Worm (Caenorhabditis elegans): ENCODE measurements around the gene C24D10.5.

The C24D10.5 gene

DNA sequence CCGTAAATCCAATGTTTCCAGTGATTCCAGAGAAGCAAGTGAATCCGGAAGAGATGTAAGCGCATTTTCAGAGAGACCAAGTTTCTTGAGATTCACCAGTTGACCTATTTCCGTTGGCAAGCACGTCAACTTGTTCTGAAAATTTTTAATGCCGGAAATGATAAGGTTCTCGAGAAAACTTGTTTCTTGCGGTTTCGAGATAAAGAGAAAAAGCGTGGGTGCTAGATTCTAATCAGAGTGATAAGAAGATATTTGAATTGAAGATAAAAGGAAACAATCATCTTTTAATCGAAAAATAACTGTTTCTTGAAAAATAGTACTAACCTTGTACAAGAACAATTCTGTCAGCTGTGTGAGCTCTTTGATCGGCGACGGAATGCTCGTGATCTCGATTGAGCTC is 18.1 kb upstream of the C24D10.5 start:
- TF ChIP-seq ztf-18 (tag; optimal IDR thresholded peaks at IDR 0.05) (no peak), ztf-22 (GFP tag; optimal IDR thresholded peaks at IDR 0.05) (no peak), T07F8.4 (tag; optimal IDR thresholded peaks at IDR 0.05) (no peak), tbp1 (GFP tag; optimal IDR thresholded peaks at IDR 0.05) (no peak), madf-8 (GFP tag; conservative IDR thresholded peaks at IDR 0.05) (no peak), nfya-1 (tag; optimal IDR thresholded peaks at IDR 0.05; ENCODE audit: borderline replicate concordance, insufficient read depth) (no peak), ceh-91 (GFP tag; IDR thresholded peaks at IDR 0.05) (no peak), aptf-3 (GFP tag; IDR thresholded peaks at IDR 0.05) (no peak), lir-1 (GFP tag; conservative IDR thresholded peaks at IDR 0.05) (no peak), snpc-3.4 (tag; optimal IDR thresholded peaks at IDR 0.05) (no peak), sptf-2 (GFP tag; optimal IDR thresholded peaks at IDR 0.05) (no peak), mcd-1 (GFP tag; IDR thresholded peaks at IDR 0.05) (no peak), ztf-28 (GFP tag; IDR thresholded peaks at IDR 0.05) (no peak)

DNA sequence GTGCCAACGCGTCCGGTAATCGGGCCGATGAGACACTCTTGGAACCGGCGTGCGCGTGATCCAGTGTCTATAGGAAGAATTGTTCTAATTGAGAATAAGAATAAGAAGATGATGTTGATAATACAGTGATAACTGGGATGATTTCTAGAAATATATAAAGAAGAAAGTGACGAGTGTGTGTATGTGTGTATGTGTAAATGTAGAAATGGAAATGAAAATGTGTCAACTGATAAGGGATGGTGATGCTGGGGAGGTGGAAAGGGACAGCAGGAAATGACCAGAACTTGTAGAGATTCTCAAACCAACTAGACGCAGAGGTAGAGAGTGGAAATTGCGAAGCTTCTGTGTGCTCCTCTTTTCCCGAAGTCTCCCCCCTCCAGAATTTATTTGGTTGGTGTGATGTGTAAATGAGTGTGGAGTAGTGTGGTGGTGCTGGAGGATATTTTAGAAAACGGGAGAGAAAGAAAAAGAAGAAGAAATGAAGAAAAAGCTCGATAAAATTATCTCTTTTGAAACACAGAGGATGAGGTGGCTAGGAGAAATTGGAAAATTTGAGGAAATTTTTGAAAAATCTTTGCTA is 16.0 kb upstream of the C24D10.5 start:
- TF ChIP-seq K11D2.4 (GFP tag; IDR thresholded peaks at IDR 0.05) (no peak), F49E8.2 (tag; optimal IDR thresholded peaks at IDR 0.05; ENCODE audit: insufficient read depth) (no peak), let-607 (tag; optimal IDR thresholded peaks at IDR 0.05) (peak; percentile 22 to 77), nhr-80 (tag; optimal IDR thresholded peaks at IDR 0.05) (peak; percentile 52), ets-4 (GFP tag; optimal IDR thresholded peaks at IDR 0.05) (no peak)

DNA sequence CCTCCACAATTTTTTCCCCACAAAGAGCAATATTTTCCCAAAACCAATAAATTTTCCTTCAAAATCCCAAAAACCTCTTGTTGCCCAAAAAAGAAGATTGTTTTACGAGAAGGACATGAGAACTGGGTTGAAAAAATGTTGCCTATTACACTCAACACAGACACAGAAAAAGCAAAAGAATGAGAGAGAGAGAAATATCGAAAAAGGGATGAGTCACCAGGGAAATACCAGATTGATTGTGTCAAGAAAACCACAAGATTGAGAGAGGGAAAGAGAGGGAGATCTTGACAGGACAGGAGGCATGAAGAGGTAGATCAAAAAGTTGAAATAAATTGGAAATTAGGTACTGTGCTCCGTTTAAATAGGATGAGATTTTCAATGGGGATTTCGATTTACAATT is 15.1 kb upstream of the C24D10.5 start:
- TF ChIP-seq nhr-120 (GFP tag; IDR thresholded peaks at IDR 0.05) (no peak), ztf-26 (tag; optimal IDR thresholded peaks at IDR 0.05) (no peak), ekl-4 (GFP tag; IDR thresholded peaks at IDR 0.05) (no peak), ztf-18 (tag; optimal IDR thresholded peaks at IDR 0.05) (no peak), aptf-3 (GFP tag; IDR thresholded peaks at IDR 0.05) (no peak), ceh-27 (GFP tag; optimal IDR thresholded peaks at IDR 0.05) (no peak), ceh-100 (GFP tag; IDR thresholded peaks at IDR 0.05) (no peak), sdz-38 (tag; optimal IDR thresholded peaks at IDR 0.05) (no peak), die-1 (tag; optimal IDR thresholded peaks at IDR 0.05) (no peak), rpc-1 (optimal IDR thresholded peaks at IDR 0.05) (no peak), rpc-1 (tag; optimal IDR thresholded peaks at IDR 0.05) (no peak), madf-8 (GFP tag; conservative IDR thresholded peaks at IDR 0.05) (no peak), chd-7 (tag; optimal IDR thresholded peaks at IDR 0.05) (no peak), gei-17 (GFP tag; optimal IDR thresholded peaks at IDR 0.05) (no peak), attf-5 (GFP tag; optimal IDR thresholded peaks at IDR 0.05) (no peak), nhr-80 (tag; optimal IDR thresholded peaks at IDR 0.05) (no peak), rcor-1 (GFP tag; IDR thresholded peaks at IDR 0.05) (no peak), F22D6.2 (tag; optimal IDR thresholded peaks at IDR 0.05) (no peak)

DNA sequence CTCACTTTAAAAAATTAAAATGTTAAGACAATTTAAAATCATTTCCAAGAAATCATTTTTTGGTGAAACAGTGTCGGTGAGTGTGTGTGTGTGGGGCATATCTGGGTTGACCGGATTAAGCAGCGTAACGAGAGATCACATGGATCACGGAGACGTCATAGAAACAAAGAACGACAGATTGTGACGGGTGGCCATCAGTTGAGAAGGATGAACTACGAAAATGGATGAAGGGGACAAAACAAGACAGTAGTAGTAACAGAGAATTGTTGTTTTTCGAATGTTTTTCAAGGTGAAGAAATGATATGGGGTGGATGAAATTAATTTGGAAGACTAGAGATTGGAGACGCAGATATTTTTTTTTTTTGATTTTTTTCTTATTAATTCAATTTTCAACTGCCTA is 13.4 kb upstream of the C24D10.5 start:
- TF ChIP-seq ccch-3 (GFP tag; optimal IDR thresholded peaks at IDR 0.05) (no peak), hlh-26 (GFP tag; conservative IDR thresholded peaks at IDR 0.05) (no peak)
